Fruit fly (Drosophila melanogaster) whole organism, adult: ENCODE data around the gene Jhbp1.

Experiments used
- CG11617 ChIP-seq: fragments of 200-800 bp; sonication (Bioruptor generic); optimal IDR thresholded peaks from 2 replicates; lab custom pipeline; 2017; ENCODE audit warnings: mild to moderate bottlenecking, missing biosample characterization, missing genetic modification reagents, missing genetic modification characterization
- CG12768 ChIP-seq: fragments of 200-800 bp; sonication (Bioruptor generic); optimal IDR thresholded peaks from 2 replicates; lab custom pipeline; 2017; ENCODE audit warnings: missing biosample characterization, missing genetic modification characterization, mild to moderate bottlenecking, moderate library complexity, missing genetic modification reagents
- CG14711 ChIP-seq: fragments of 200-800 bp; sonication (Bioruptor generic); optimal IDR thresholded peaks from 2 replicates; lab custom pipeline; 2018; ENCODE audit warnings: missing biosample characterization, mild to moderate bottlenecking, missing genetic modification characterization, moderate library complexity
- CG1620 ChIP-seq: fragments of 200-800 bp; sonication (Bioruptor generic); optimal IDR thresholded peaks from 2 replicates; lab custom pipeline; 2016; ENCODE audit warnings: missing biosample characterization, missing genetic modification characterization
- CG33017 ChIP-seq: fragments of 200-800 bp; sonication (Bioruptor generic); optimal IDR thresholded peaks from 2 replicates; lab custom pipeline; 2018; ENCODE audit warnings: missing biosample characterization, mild to moderate bottlenecking, missing genetic modification characterization, moderate library complexity
- CG5204 ChIP-seq: fragments of 200-800 bp; sonication (Bioruptor generic); optimal IDR thresholded peaks from 2 replicates; lab custom pipeline; 2016; ENCODE audit warnings: missing biosample characterization, missing genetic modification characterization
- CG7045 ChIP-seq: fragments of 200-800 bp; sonication (Bioruptor generic); optimal IDR thresholded peaks from 2 replicates; lab custom pipeline; 2017; ENCODE audit warnings: missing biosample characterization, mild to moderate bottlenecking, missing genetic modification characterization
- CG7101 ChIP-seq: fragments of 200-800 bp; sonication (Bioruptor generic); optimal IDR thresholded peaks from 2 replicates; lab custom pipeline; 2018; ENCODE audit warnings: missing biosample characterization, mild to moderate bottlenecking, missing genetic modification characterization, moderate library complexity
- Clk ChIP-seq: fragments of 200-800 bp; sonication (Bioruptor generic); optimal IDR thresholded peaks from 2 replicates; lab custom pipeline; 2017; ENCODE audit warnings: missing biosample characterization, missing genetic modification characterization
- Crg-1 ChIP-seq: fragments of 200-800 bp; sonication (Bioruptor generic); optimal IDR thresholded peaks from 2 replicates; lab custom pipeline; 2016; ENCODE audit warnings: missing biosample characterization, missing genetic modification characterization
- Hr96 ChIP-seq: fragments of 200-800 bp; sonication (Bioruptor generic); optimal IDR thresholded peaks from 2 replicates; lab custom pipeline; 2016; ENCODE audit warnings: missing biosample characterization, missing genetic modification characterization
- Mnt ChIP-seq: fragments of 200-800 bp; sonication (Bioruptor generic); optimal IDR thresholded peaks from 2 replicates; lab custom pipeline; 2016; ENCODE audit warnings: missing biosample characterization, mild to moderate bottlenecking, missing genetic modification characterization
- bab1 ChIP-seq: fragments of 200-800 bp; sonication (Bioruptor generic); optimal IDR thresholded peaks from 3 replicates; lab custom pipeline; 2019; ENCODE audit warnings: missing biosample characterization, mild to moderate bottlenecking, missing genetic modification characterization, moderate library complexity
- cic ChIP-seq: fragments of 200-800 bp; sonication (Bioruptor generic); optimal IDR thresholded peaks from 2 replicates; lab custom pipeline; 2017; ENCODE audit warnings: missing biosample characterization, mild to moderate bottlenecking, missing genetic modification characterization, moderate library complexity
- cnc ChIP-seq, 2 experiments: fragments of >200 bp; optimal IDR thresholded peaks; 2 replicates each; lab custom pipeline; 2017
- kay ChIP-seq: fragments of 200-800 bp; sonication (Bioruptor generic); peaks from one replicate; lab custom pipeline; 2016; ENCODE audit warnings: missing biosample characterization, missing genetic modification characterization, borderline replicate concordance
- ovo ChIP-seq: fragments of 200-800 bp; sonication (Bioruptor generic); optimal IDR thresholded peaks from 2 replicates; lab custom pipeline; 2016; ENCODE audit warnings: missing biosample characterization, missing genetic modification characterization
- pad ChIP-seq: fragments of 200-800 bp; sonication (Bioruptor generic); optimal IDR thresholded peaks from 3 replicates; lab custom pipeline; 2017; ENCODE audit warnings: missing biosample characterization, missing genetic modification characterization, mild to moderate bottlenecking, moderate library complexity, missing genetic modification reagents
- tj ChIP-seq: fragments of 200-800 bp; sonication (Bioruptor generic); optimal IDR thresholded peaks from 3 replicates; lab custom pipeline; 2017; ENCODE audit warnings: missing biosample characterization, mild to moderate bottlenecking, missing genetic modification characterization, moderate library complexity
- toe ChIP-seq: fragments of 200-800 bp; sonication (Bioruptor generic); optimal IDR thresholded peaks from 2 replicates; lab custom pipeline; 2016; ENCODE audit warnings: missing biosample characterization, missing genetic modification characterization

Jhbp1 gene

dm6 chr3R:4966246-4966937 lies 1.1 kb downstream of the Jhbp1 start:
- no peak for TF ChIP-seq CG5204 (GFP tag; lab: Kevin White, UChicago)
- no peak for TF ChIP-seq pad (GFP tag; lab: Kevin White, UChicago)
- TF ChIP-seq Clk (GFP tag; lab: Kevin White, UChicago): no peak
- TF ChIP-seq toe (GFP tag; lab: Kevin White, UChicago): no peak
- TF ChIP-seq Crg-1 (GFP tag; lab: Kevin White, UChicago): no peak
- TF ChIP-seq CG33017 (tag; lab: Kevin White, UChicago): no peak
- no peak for TF ChIP-seq CG7045 (GFP tag; lab: Kevin White, UChicago)
- TF ChIP-seq kay (GFP tag; lab: Kevin White, UChicago): no peak
- no peak for TF ChIP-seq cic (GFP tag; lab: Kevin White, UChicago)
- TF ChIP-seq Mnt: no peak
- no peak for TF ChIP-seq CG12768 (GFP tag; lab: Kevin White, UChicago)
- no peak for TF ChIP-seq Hr96 (GFP tag; lab: Kevin White, UChicago)
- no peak for TF ChIP-seq CG7101 (tag; lab: Kevin White, UChicago)
- TF ChIP-seq cnc (optimal IDR thresholded peaks at IDR 0.05; lab: Kevin White, UChicago): no peak
- TF ChIP-seq tj (GFP tag; lab: Kevin White, UChicago): no peak
- no peak for TF ChIP-seq ovo (GFP tag; lab: Kevin White, UChicago)

- TF ChIP-seq Mnt: no peak
- TF ChIP-seq kay (GFP tag; lab: Kevin White, UChicago): no peak
- no peak for TF ChIP-seq bab1 (GFP tag; lab: Kevin White, UChicago)
- no peak for TF ChIP-seq cnc (optimal IDR thresholded peaks at IDR 0.05; lab: Kevin White, UChicago)
- no peak for TF ChIP-seq cic (GFP tag; lab: Kevin White, UChicago)
Observed at dm6 chr3R:4967281-4967680, 2.0 kb downstream of the Jhbp1 start.

dm6 chr3R:4969199-4969778 lies 4.0 kb downstream of the Jhbp1 start:
- TF ChIP-seq bab1 (GFP tag; lab: Kevin White, UChicago): no peak
- no peak for TF ChIP-seq CG12768 (GFP tag; lab: Kevin White, UChicago)
- TF ChIP-seq CG1620 (GFP tag; lab: Kevin White, UChicago): no peak
- no peak for TF ChIP-seq CG5204 (GFP tag; lab: Kevin White, UChicago)
- no peak for TF ChIP-seq kay (GFP tag; lab: Kevin White, UChicago)
- TF ChIP-seq tj (GFP tag; lab: Kevin White, UChicago): no peak
- no peak for TF ChIP-seq cnc (optimal IDR thresholded peaks at IDR 0.05; lab: Kevin White, UChicago)
- no peak for TF ChIP-seq Hr96 (GFP tag; lab: Kevin White, UChicago)
- no peak for TF ChIP-seq pad (GFP tag; lab: Kevin White, UChicago)
- TF ChIP-seq cic (GFP tag; lab: Kevin White, UChicago): no peak
- no peak for TF ChIP-seq CG11617
- TF ChIP-seq CG14711 (tag; lab: Kevin White, UChicago): no peak

dm6 chr3R:4970415-4971140 lies 5.3 kb downstream of the Jhbp1 start:
- TF ChIP-seq CG7045 (GFP tag; lab: Kevin White, UChicago) (no peak), CG7101 (tag; lab: Kevin White, UChicago) (peak; percentile 35), Crg-1 (GFP tag; lab: Kevin White, UChicago) (peak; percentile 24), ovo (GFP tag; lab: Kevin White, UChicago) (peak; percentile 14), cic (GFP tag; lab: Kevin White, UChicago) (no peak), CG1620 (GFP tag; lab: Kevin White, UChicago) (peak; percentile 55), toe (GFP tag; lab: Kevin White, UChicago) (peak; percentile 54), bab1 (GFP tag; lab: Kevin White, UChicago) (no peak), pad (GFP tag; lab: Kevin White, UChicago) (peak; percentile 5), Mnt (no peak), CG33017 (tag; lab: Kevin White, UChicago) (no peak), CG12768 (GFP tag; lab: Kevin White, UChicago) (no peak), CG5204 (GFP tag; lab: Kevin White, UChicago) (no peak), Hr96 (GFP tag; lab: Kevin White, UChicago) (peak; percentile 64), kay (GFP tag; lab: Kevin White, UChicago) (no peak), tj (GFP tag; lab: Kevin White, UChicago) (no peak), CG11617 (no peak), cnc (optimal IDR thresholded peaks at IDR 0.05; lab: Kevin White, UChicago) (no peak), CG14711 (tag; lab: Kevin White, UChicago) (peak; percentile 9), Clk (GFP tag; lab: Kevin White, UChicago) (no peak)

dm6 chr3R:4972961-4973595 lies 7.8 kb downstream of the Jhbp1 start:
- TF ChIP-seq CG1620 (GFP tag; lab: Kevin White, UChicago) (no peak), pad (GFP tag; lab: Kevin White, UChicago) (no peak), toe (GFP tag; lab: Kevin White, UChicago) (no peak), CG33017 (tag; lab: Kevin White, UChicago) (no peak), CG7045 (GFP tag; lab: Kevin White, UChicago) (no peak), CG5204 (GFP tag; lab: Kevin White, UChicago) (no peak), Mnt (no peak), cic (GFP tag; lab: Kevin White, UChicago) (no peak), kay (GFP tag; lab: Kevin White, UChicago) (no peak), cnc (optimal IDR thresholded peaks at IDR 0.05; lab: Kevin White, UChicago) (no peak), CG11617 (no peak), CG12768 (GFP tag; lab: Kevin White, UChicago) (no peak), bab1 (GFP tag; lab: Kevin White, UChicago) (no peak), CG7101 (tag; lab: Kevin White, UChicago) (no peak), CG14711 (tag; lab: Kevin White, UChicago) (no peak), tj (GFP tag; lab: Kevin White, UChicago) (no peak), ovo (GFP tag; lab: Kevin White, UChicago) (no peak), Clk (GFP tag; lab: Kevin White, UChicago) (no peak)
